Worm (Caenorhabditis elegans): Measurements from ENCODE around the gene sre-39.
A peak's percentile ranks its signal among the peaks of the same experiment; 100 is the strongest.

Gene sre-39

ce11 chrII:4648785-4649184, 38.3 kb upstream of the sre-39 start, which contains the start of gene lgc-27:
Gene lgc-27 (plus strand): TSS chrII:4649085.
- TF ChIP-seq madf-3 (GFP tag; IDR thresholded peaks at IDR 0.05) (0 out of 2 replicates have a peak, but pooled peaks have one; percentile 8), aptf-2 (GFP tag; conservative IDR thresholded peaks at IDR 0.05) (no peak)

- no peak for TF ChIP-seq bed-2 (GFP tag; IDR thresholded peaks at IDR 0.05)
- TF ChIP-seq ceh-79 (tag; optimal IDR thresholded peaks at IDR 0.05), result no peak
- TF ChIP-seq D2030.7 (GFP tag; IDR thresholded peaks at IDR 0.05), result no peak
- TF ChIP-seq ztf-28 (GFP tag; IDR thresholded peaks at IDR 0.05), result no peak
- TF ChIP-seq dpff-1 (tag; optimal IDR thresholded peaks at IDR 0.05), result no peak
Observed at ce11 chrII:4650072-4650471, 37.0 kb upstream of the sre-39 start.

- no peak for TF ChIP-seq lin-35 (GFP tag; optimal IDR thresholded peaks at IDR 0.05)
- TF ChIP-seq attf-5 (GFP tag; optimal IDR thresholded peaks at IDR 0.05), result no peak
- no peak for TF ChIP-seq fkh-3 (tag; optimal IDR thresholded peaks at IDR 0.05)
- no peak for TF ChIP-seq lag-1 (GFP tag; IDR thresholded peaks at IDR 0.05)
- no peak for TF ChIP-seq ztf-22 (GFP tag; optimal IDR thresholded peaks at IDR 0.05)
- TF ChIP-seq nhr-80 (tag; optimal IDR thresholded peaks at IDR 0.05), result no peak
- TF ChIP-seq snpc-4 (GFP tag; optimal IDR thresholded peaks at IDR 0.05), result no peak
- no peak for TF ChIP-seq snpc-4 (tag; optimal IDR thresholded peaks at IDR 0.05)
- no peak for TF ChIP-seq akir-1 (GFP tag; optimal IDR thresholded peaks at IDR 0.05)
- TF ChIP-seq ztf-25 (GFP tag; IDR thresholded peaks at IDR 0.05), result no peak
- TF ChIP-seq tlf-1 (GFP tag; optimal IDR thresholded peaks at IDR 0.05), result no peak
Observed at ce11 chrII:4655834-4656233, 31.2 kb upstream of the sre-39 start, which contains the start of gene fut-6. Gene fut-6 (minus strand): TSS chrII:4655934.

ce11 chrII:4657370-4657769, 29.7 kb upstream of the sre-39 start:
- no peak for TF ChIP-seq C17E4.6 (GFP tag; IDR thresholded peaks at IDR 0.05)
- no peak for TF ChIP-seq F52B5.7 (tag; optimal IDR thresholded peaks at IDR 0.05)
- no peak for TF ChIP-seq T07F8.4 (tag; optimal IDR thresholded peaks at IDR 0.05)
- no peak for TF ChIP-seq aptf-3 (GFP tag; IDR thresholded peaks at IDR 0.05)
- TF ChIP-seq B0035.1 (tag; optimal IDR thresholded peaks at IDR 0.05), result no peak
- no peak for TF ChIP-seq bed-2 (GFP tag; IDR thresholded peaks at IDR 0.05)
- TF ChIP-seq madf-10 (tag; optimal IDR thresholded peaks at IDR 0.05), result no peak
- no peak for TF ChIP-seq mcd-1 (GFP tag; IDR thresholded peaks at IDR 0.05)
- no peak for TF ChIP-seq Y67H2A.10 (GFP tag; conservative IDR thresholded peaks at IDR 0.05)
- no peak for TF ChIP-seq atf-7 (tag; optimal IDR thresholded peaks at IDR 0.05)
- TF ChIP-seq rec-8 (tag; optimal IDR thresholded peaks at IDR 0.05), result no peak
- no peak for TF ChIP-seq madf-8 (GFP tag; conservative IDR thresholded peaks at IDR 0.05)
- no peak for TF ChIP-seq lsl-1 (GFP tag; optimal IDR thresholded peaks at IDR 0.05)
- no peak for TF ChIP-seq athp-1 (tag; optimal IDR thresholded peaks at IDR 0.05)
- no peak for TF ChIP-seq nhr-90 (tag; optimal IDR thresholded peaks at IDR 0.05)

ce11 chrII:4658245-4658644, 28.8 kb upstream of the sre-39 start:
- TF ChIP-seq Y53G8AR.9 (GFP tag; conservative IDR thresholded peaks at IDR 0.05) (no peak), madf-8 (GFP tag; conservative IDR thresholded peaks at IDR 0.05) (no peak), ceh-58 (GFP tag; IDR thresholded peaks at IDR 0.05) (no peak), tlf-1 (GFP tag; optimal IDR thresholded peaks at IDR 0.05) (no peak)
